Worm (Caenorhabditis elegans): ENCODE measurements around the gene magi-1.

DNA sequence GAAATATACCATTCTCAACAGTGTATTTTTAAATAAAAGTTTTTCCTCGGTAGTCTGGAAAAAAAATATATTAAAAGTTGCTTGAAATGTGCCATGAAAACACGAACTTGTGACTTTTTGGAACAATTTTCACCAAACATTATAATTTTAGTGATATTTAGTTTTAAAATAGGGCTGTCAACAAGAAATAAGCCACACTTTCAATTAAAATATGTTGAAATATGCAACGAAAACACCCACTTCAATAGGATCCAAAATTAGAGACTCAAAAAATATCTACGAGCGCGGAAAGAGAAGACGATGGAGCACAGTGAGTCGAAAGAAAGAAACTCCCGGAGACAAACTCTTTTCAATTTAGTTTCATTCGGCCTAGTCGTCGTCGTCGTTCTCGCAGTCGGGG lies 21.3 kb upstream of the magi-1 start, which contains the start of gene ZK792.12:
- TF ChIP-seq nhr-28 (tag; optimal IDR thresholded peaks at IDR 0.05) (no peak), ceh-82 (tag; optimal IDR thresholded peaks at IDR 0.05) (no peak), nhr-11 (tag; optimal IDR thresholded peaks at IDR 0.05) (no peak), unc-62 (GFP tag; optimal IDR thresholded peaks at IDR 0.05) (no peak), nhr-237 (tag; optimal IDR thresholded peaks at IDR 0.05) (no peak), lin-39 (tag; optimal IDR thresholded peaks at IDR 0.05) (no peak), hlh-4 (tag; optimal IDR thresholded peaks at IDR 0.05) (no peak)

All from whole organism, L1 larva.